Worm (Caenorhabditis elegans): ENCODE results near the gene grd-12.

grd-12 gene

ce11 chrV:15000055-15000704 lies 21.9 kb downstream of the grd-12 start, which contains the start of gene rps-16 (continued):
- TF ChIP-seq ceh-32 (tag; optimal IDR thresholded peaks at IDR 0.05; ENCODE audit: poor library complexity) = no peak
- TF ChIP-seq ceh-82 (tag; optimal IDR thresholded peaks at IDR 0.05) = no peak
- no peak for TF ChIP-seq ZK337.2 (GFP tag; IDR thresholded peaks at IDR 0.05)
- peak; percentile 49; the same call in 1 of the 2 replicates for TF ChIP-seq egl-43 (GFP tag; IDR thresholded peaks at IDR 0.05)
- no peak for TF ChIP-seq zip-11 (GFP tag; IDR thresholded peaks at IDR 0.05)
- no peak for TF ChIP-seq lir-3 (tag; optimal IDR thresholded peaks at IDR 0.05)
- peak; percentile 40; the same call in 1 of the 2 replicates for TF ChIP-seq set-16 (GFP tag; IDR thresholded peaks at IDR 0.05)
- peak; percentile 69; the same call in 1 of the 2 replicates for TF ChIP-seq Y105C5A.15 (GFP tag; IDR thresholded peaks at IDR 0.05)
- TF ChIP-seq lin-38 (GFP tag; IDR thresholded peaks at IDR 0.05) = peak; percentile 82
- TF ChIP-seq daf-16 (GFP tag; optimal IDR thresholded peaks at IDR 0.05) = peak in 1 of 2 experiments; percentile 21
- TF ChIP-seq daf-16 (tag; optimal IDR thresholded peaks at IDR 0.05) = no peak
- no peak for TF ChIP-seq F44E2.7 (GFP tag; IDR thresholded peaks at IDR 0.05)
- TF ChIP-seq fkh-10 (GFP tag; optimal IDR thresholded peaks at IDR 0.05) = no peak
- no peak for TF ChIP-seq dmd-8 (GFP tag; IDR thresholded peaks at IDR 0.05)
- no peak for TF ChIP-seq skn-1 (tag; optimal IDR thresholded peaks at IDR 0.05)
- no peak for TF ChIP-seq zag-1 (tag; optimal IDR thresholded peaks at IDR 0.05)
- no peak for TF ChIP-seq lim-7 (GFP tag; IDR thresholded peaks at IDR 0.05)
- no peak for TF ChIP-seq ceh-62 (tag; optimal IDR thresholded peaks at IDR 0.05)
- TF ChIP-seq Y75B8A.6 (GFP tag; IDR thresholded peaks at IDR 0.05) = no peak
- no peak for TF ChIP-seq hmg-1.1 (GFP tag; IDR thresholded peaks at IDR 0.05)
- TF ChIP-seq lin-29 (GFP tag; IDR thresholded peaks at IDR 0.05) = no peak
- TF ChIP-seq gei-8 (GFP tag; optimal IDR thresholded peaks at IDR 0.05) = no peak
- TF ChIP-seq Y5F2A.4 (GFP tag; optimal IDR thresholded peaks at IDR 0.05) = peak; percentile 47
- TF ChIP-seq lin-39 (tag; optimal IDR thresholded peaks at IDR 0.05) = no peak
- no peak for TF ChIP-seq ama-1 (optimal IDR thresholded peaks at IDR 0.05)
- no peak for TF ChIP-seq zfp-3 (GFP tag; conservative IDR thresholded peaks at IDR 0.05)
- no peak for TF ChIP-seq attf-4 (tag; optimal IDR thresholded peaks at IDR 0.05)
- TF ChIP-seq F10B5.3 (tag; optimal IDR thresholded peaks at IDR 0.05) = no peak
- TF ChIP-seq T26A8.4 (GFP tag; IDR thresholded peaks at IDR 0.05) = 0 out of 2 replicates have a peak, but pooled peaks have one; percentile 19
- TF ChIP-seq mes-2 (tag; optimal IDR thresholded peaks at IDR 0.05; ENCODE audit: poor library complexity, severe bottlenecking) = peak; percentile 22
- TF ChIP-seq madf-5 (GFP tag; IDR thresholded peaks at IDR 0.05) = 0 out of 4 replicates have a peak, but pooled peaks of 1 of the 2 experiments have one; percentile 38
- TF ChIP-seq T20F7.1 (GFP tag; optimal IDR thresholded peaks at IDR 0.05) = no peak
- TF ChIP-seq nhr-48 (tag; optimal IDR thresholded peaks at IDR 0.05) = no peak
- TF ChIP-seq madf-9 (GFP tag; conservative IDR thresholded peaks at IDR 0.05) = no peak
- TF ChIP-seq dmd-9 (GFP tag; IDR thresholded peaks at IDR 0.05) = no peak
- peak; percentile 68 for TF ChIP-seq F49E8.2 (tag; optimal IDR thresholded peaks at IDR 0.05; ENCODE audit: borderline replicate concordance)
- no peak; the same call in 1 of the 2 replicates for TF ChIP-seq php-3 (GFP tag; IDR thresholded peaks at IDR 0.05)
- no peak for TF ChIP-seq hlh-30 (tag; optimal IDR thresholded peaks at IDR 0.05; ENCODE audit: insufficient read depth)
- no peak for TF ChIP-seq hif-1 (tag; optimal IDR thresholded peaks at IDR 0.05)
- TF ChIP-seq Y48G9A.11 (GFP tag; IDR thresholded peaks at IDR 0.05) = peak; percentile 58
- TF ChIP-seq arid-1 (GFP tag; conservative IDR thresholded peaks at IDR 0.05) = no peak
- no peak for TF ChIP-seq mxl-3 (GFP tag; optimal IDR thresholded peaks at IDR 0.05)
- no peak for TF ChIP-seq zfp-2 (tag; optimal IDR thresholded peaks at IDR 0.05)
- TF ChIP-seq dve-1 (tag; optimal IDR thresholded peaks at IDR 0.05; ENCODE audit: insufficient read depth) = no peak
- TF ChIP-seq ztf-7 (tag; optimal IDR thresholded peaks at IDR 0.05) = no peak
- TF ChIP-seq daf-8 (GFP tag; IDR thresholded peaks at IDR 0.05) = no peak
- no peak for TF ChIP-seq unc-130 (GFP tag; optimal IDR thresholded peaks at IDR 0.05)
- peak in 1 of 2 experiments; percentile 81 for TF ChIP-seq unc-62 (GFP tag; optimal IDR thresholded peaks at IDR 0.05 in 1 of 2)
- TF ChIP-seq unc-62 (tag; optimal IDR thresholded peaks at IDR 0.05) = no peak
- TF ChIP-seq nhr-11 (tag; optimal IDR thresholded peaks at IDR 0.05) = no peak
